Worm (Caenorhabditis elegans) whole organism, late embryonic: ENCODE results near the gene F43C11.12.

Experiments used
- dmd-4 ChIP-seq: sonication (generic microtip); optimal IDR thresholded peaks from 2 replicates; lab custom pipeline; 2016; ENCODE audit warnings: borderline replicate concordance, missing genetic modification characterization, missing compliant biosample characterization
- fkh-10 ChIP-seq: fragments of 150-350 bp; optimal IDR thresholded peaks from 2 replicates; lab custom pipeline; 2014; ENCODE audit warnings: missing biosample characterization, missing genetic modification reagents, missing genetic modification characterization
- hlh-6 ChIP-seq: sonication (generic microtip); optimal IDR thresholded peaks from 2 replicates; lab custom pipeline; 2016; ENCODE audit warnings: missing genotype, missing genetic modification characterization, missing compliant biosample characterization
- ref-2 ChIP-seq: sonication (generic microtip); optimal IDR thresholded peaks from 2 replicates; lab custom pipeline; 2016; ENCODE audit warnings: missing genetic modification characterization, missing compliant biosample characterization

DNA sequence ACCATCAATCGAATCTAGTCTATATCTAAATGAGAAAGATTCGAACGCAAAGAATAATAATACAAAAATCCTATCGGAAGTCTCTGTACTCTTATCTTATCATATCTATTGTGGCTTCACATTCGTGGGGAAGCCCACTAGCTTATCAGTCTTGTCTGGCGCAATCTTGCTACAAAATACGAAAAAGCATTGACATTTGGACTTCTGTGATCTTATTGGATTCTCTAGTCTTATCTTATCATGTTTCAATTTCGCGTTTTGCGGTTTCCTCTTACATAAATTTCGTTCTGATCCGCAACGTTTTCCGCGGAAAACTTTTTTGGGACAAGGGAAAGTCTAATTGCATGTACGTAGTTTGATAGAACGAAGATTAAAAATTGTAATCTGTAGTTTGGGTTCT lies 33.3 kb upstream of the F43C11.12 start:
- TF ChIP-seq ref-2 (tag; lab: Kevin White, UChicago) = no peak
- no peak for TF ChIP-seq dmd-4 (tag; lab: Kevin White, UChicago)
- no peak for TF ChIP-seq fkh-10
- no peak for TF ChIP-seq hlh-6 (tag; lab: Kevin White, UChicago)
